Fruit fly (Drosophila melanogaster) S2 (cell line): ENCODE results near the gene CG9147.

Source experiments
- CG8478 ChIP-seq: fragments of >200 bp; optimal IDR thresholded peaks from 2 replicates; lab custom pipeline; 2018
- CTCF ChIP-seq, 2 experiments: fragments of >200 bp; optimal IDR thresholded peaks; 2 replicates each; lab custom pipeline; 2018

- TF ChIP-seq CG8478 (lab: Kevin White, UChicago): no peak
- no peak for TF ChIP-seq CTCF (optimal IDR thresholded peaks at IDR 0.05; lab: Kevin White, UChicago)
These were observed 11.8 kb downstream of the CG9147 start for dm6 chr2L:6077632-6078031.
